Worm (Caenorhabditis elegans): ENCODE data around the gene sdz-19.

DNA sequence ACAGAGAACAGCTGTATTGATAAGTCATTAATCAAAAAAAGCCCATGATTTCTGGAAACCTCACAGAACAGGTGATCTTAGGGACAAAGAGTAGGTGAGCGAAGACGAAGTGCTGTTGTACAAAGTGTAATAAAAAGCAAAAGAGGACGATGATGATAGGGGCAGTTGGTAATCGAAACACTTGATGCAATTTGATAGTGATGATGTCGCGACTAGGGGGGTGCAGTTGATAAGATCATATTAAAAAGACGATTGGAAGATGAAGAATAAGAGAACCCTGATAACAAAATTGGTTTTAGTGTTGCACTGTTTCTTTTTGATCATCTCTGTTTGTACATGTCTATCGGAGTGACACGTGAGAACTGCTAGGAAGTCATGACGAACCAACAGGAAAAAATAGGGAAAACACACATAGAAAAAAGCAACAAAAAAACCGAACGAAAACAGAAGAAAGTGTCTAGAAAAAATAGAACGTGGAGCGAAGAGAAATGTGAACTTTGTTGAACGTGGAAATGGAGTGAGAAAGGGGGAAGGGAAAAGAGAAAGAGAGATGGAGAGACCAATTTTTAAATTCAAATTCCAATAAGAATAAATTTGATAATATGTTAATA, 6.3 kb upstream of the sdz-19 start:
- TF ChIP-seq tab-1 (GFP tag; IDR thresholded peaks at IDR 0.05) (no peak), med-1 (GFP tag; optimal IDR thresholded peaks at IDR 0.05; ENCODE audit: insufficient read depth) (no peak), ztf-29 (GFP tag; IDR thresholded peaks at IDR 0.05) (no peak)

Data from whole organism, midembryonic.